Fruit fly (Drosophila melanogaster) whole organism, embryonic: ENCODE results near the gene Son.

Source experiments
- CG13123 ChIP-seq: fragments of 200-800 bp; sonication (Bioruptor generic); optimal IDR thresholded peaks from 2 replicates; lab custom pipeline; 2016; ENCODE audit warnings: missing biosample characterization, missing genetic modification characterization
- CG2712 ChIP-seq: fragments of 200-800 bp; optimal IDR thresholded peaks from 3 replicates; lab custom pipeline; 2019; ENCODE audit warnings: missing biosample characterization, mild to moderate bottlenecking, missing genetic modification characterization, moderate library complexity
- CG4424 ChIP-seq: fragments of 200-800 bp; sonication (Bioruptor generic); optimal IDR thresholded peaks from 3 replicates; lab custom pipeline; 2016; ENCODE audit warnings: missing biosample characterization, missing genetic modification characterization
- Mad ChIP-seq: fragments of 200-800 bp; sonication (Bioruptor generic); optimal IDR thresholded peaks from 2 replicates; lab custom pipeline; 2016; ENCODE audit warnings: missing biosample characterization, missing genetic modification characterization
- dpn ChIP-seq, 2 experiments: fragments of 200-800 bp; sonication (Bioruptor generic); optimal IDR thresholded peaks; 3 replicates each; lab custom pipeline; 2016; ENCODE audit warnings: missing biosample characterization in 2 of 2, missing genetic modification characterization in 2 of 2

- peak; percentile 62 for TF ChIP-seq CG4424 (GFP tag; lab: Kevin White, UChicago)
- no peak for TF ChIP-seq CG13123 (GFP tag; lab: Kevin White, UChicago)
- peak; percentile 46 for TF ChIP-seq CG2712 (tag; lab: Kevin White, UChicago)
- peak; percentile 57 to 70 for TF ChIP-seq dpn (GFP tag; optimal IDR thresholded peaks at IDR 0.05; lab: Kevin White, UChicago)
- TF ChIP-seq Mad (GFP tag; lab: Kevin White, UChicago) = peak; percentile 15
Measured at dm6 chr3R:9613124-9613523, 35.3 kb downstream of the Son start.
